Fruit fly (Drosophila melanogaster) whole organism, embryonic: ENCODE results near the gene Gbeta76C.

ENCODE experiments used
- Adf1 ChIP-seq: fragments of 200-800 bp; sonication (Bioruptor generic); IDR thresholded peaks from 2 replicates; pipeline ENCODE4 v1.3.6; 2022; ENCODE audit warnings: missing biosample characterization, missing genetic modification characterization
- Antp ChIP-seq: fragments of 200-800 bp; sonication (Bioruptor generic); optimal IDR thresholded peaks from 3 replicates; lab custom pipeline; 2016; ENCODE audit warnings: missing biosample characterization, missing genetic modification characterization
- Asciz ChIP-seq: fragments of 200-800 bp; sonication (Bioruptor generic); optimal IDR thresholded peaks from 2 replicates; lab custom pipeline; 2017; ENCODE audit warnings: missing biosample characterization, mild to moderate bottlenecking, missing genetic modification characterization, missing genetic modification reagents
- Awh ChIP-seq: fragments of 200-800 bp; sonication (Bioruptor generic); IDR thresholded peaks from 2 replicates; pipeline ENCODE4, ENCODE4 v1.3.6; 2022; ENCODE audit warnings: missing biosample characterization, missing genetic modification characterization
- CG10654 ChIP-seq: fragments of 200-800 bp; sonication (Bioruptor generic); optimal IDR thresholded peaks from 2 replicates; lab custom pipeline; 2016; ENCODE audit warnings: missing biosample characterization, missing genetic modification characterization
- CG10979 ChIP-seq: fragments of 200-800 bp; sonication (Bioruptor generic); optimal IDR thresholded peaks from 2 replicates; lab custom pipeline; 2018; ENCODE audit warnings: missing biosample characterization, mild to moderate bottlenecking, missing genetic modification characterization, moderate library complexity
- CG11093 ChIP-seq: fragments of 200-800 bp; sonication (Bioruptor generic); IDR thresholded peaks from 3 replicates; pipeline ENCODE4 v1.3.6; 2022; ENCODE audit warnings: missing biosample characterization, missing genetic modification characterization
- CG12219 ChIP-seq: fragments of 200-800 bp; sonication (Bioruptor generic); optimal IDR thresholded peaks from 3 replicates; lab custom pipeline; 2018; ENCODE audit warnings: missing biosample characterization, mild to moderate bottlenecking, missing genetic modification characterization
- CG12769 ChIP-seq: fragments of 200-800 bp; sonication (Bioruptor generic); optimal IDR thresholded peaks from 2 replicates; lab custom pipeline; 2019; ENCODE audit warnings: missing biosample characterization, mild to moderate bottlenecking, missing genetic modification characterization, moderate library complexity
- CG14014 ChIP-seq: fragments of 200-800 bp; sonication (Bioruptor generic); IDR thresholded peaks from 2 replicates; pipeline ENCODE4 v1.3.6; 2022; ENCODE audit warnings: missing biosample characterization, missing genetic modification characterization
- CG16815 ChIP-seq: fragments of 200-800 bp; sonication (Bioruptor generic); optimal IDR thresholded peaks from 3 replicates; lab custom pipeline; 2017; ENCODE audit warnings: missing biosample characterization, mild to moderate bottlenecking, missing genetic modification characterization
- CG30431 ChIP-seq: fragments of 200-800 bp; sonication (Bioruptor generic); optimal IDR thresholded peaks from 2 replicates; lab custom pipeline; 2017; ENCODE audit warnings: missing biosample characterization, missing genetic modification characterization
- CG3726 ChIP-seq: fragments of 200-800 bp; sonication (Bioruptor generic); IDR thresholded peaks from 3 replicates; pipeline ENCODE4, ENCODE4 v1.3.6; 2022; ENCODE audit warnings: missing biosample characterization, missing genetic modification characterization
- CG3995 ChIP-seq: fragments of 200-800 bp; sonication (Bioruptor generic); optimal IDR thresholded peaks from 3 replicates; lab custom pipeline; 2016; ENCODE audit warnings: missing biosample characterization, missing genetic modification characterization
- CG4854 ChIP-seq: fragments of 200-800 bp; sonication (Bioruptor generic); optimal IDR thresholded peaks from 2 replicates; lab custom pipeline; 2016; ENCODE audit warnings: missing biosample characterization, missing genetic modification characterization, inconsistent platforms
- CG5245 ChIP-seq: fragments of 200-800 bp; sonication (Bioruptor generic); optimal IDR thresholded peaks from 3 replicates; lab custom pipeline; 2016; ENCODE audit warnings: missing biosample characterization, missing genetic modification characterization
- CG6765 ChIP-seq: fragments of 200-800 bp; sonication (Bioruptor generic); optimal IDR thresholded peaks from 3 replicates; lab custom pipeline; 2017; ENCODE audit warnings: missing biosample characterization, mild to moderate bottlenecking, missing genetic modification characterization
- CG7745 ChIP-seq: fragments of 200-800 bp; sonication (Bioruptor generic); optimal IDR thresholded peaks from 2 replicates; lab custom pipeline; 2018; ENCODE audit warnings: missing biosample characterization, mild to moderate bottlenecking, missing genetic modification characterization, moderate library complexity
- CG7839 ChIP-seq: fragments of 200-800 bp; sonication (Bioruptor generic); optimal IDR thresholded peaks from 3 replicates; lab custom pipeline; 2018; ENCODE audit warnings: missing biosample characterization, mild to moderate bottlenecking, missing genetic modification characterization, moderate library complexity
- CG8089 ChIP-seq: fragments of 200-800 bp; sonication (Bioruptor generic); optimal IDR thresholded peaks from 3 replicates; lab custom pipeline; 2016; ENCODE audit warnings: missing biosample characterization, missing genetic modification characterization
- CG8388 ChIP-seq: fragments of 200-800 bp; sonication (Bioruptor generic); optimal IDR thresholded peaks from 2 replicates; lab custom pipeline; 2019; ENCODE audit warnings: missing biosample characterization, mild to moderate bottlenecking, missing genetic modification characterization, moderate library complexity
- D19A ChIP-seq: fragments of 200-800 bp; optimal IDR thresholded peaks from 3 replicates; lab custom pipeline; 2019; ENCODE audit warnings: missing biosample characterization, mild to moderate bottlenecking, missing genetic modification characterization, moderate library complexity
- Dip3 ChIP-seq: fragments of 200-800 bp; sonication (Bioruptor generic); optimal IDR thresholded peaks from 3 replicates; lab custom pipeline; 2016; ENCODE audit warnings: missing biosample characterization, missing genetic modification characterization
- E2f2 ChIP-seq: fragments of 200-800 bp; sonication (Bioruptor generic); IDR thresholded peaks from 2 replicates; pipeline ENCODE4 v1.3.6; 2022; ENCODE audit warnings: missing biosample characterization, missing genetic modification characterization
- Eip74EF ChIP-seq, 2 experiments: fragments of 200-800 bp in 1 of 2; fragments of >200 bp in 1 of 2; sonication (Bioruptor generic) in 1 of 2; optimal IDR thresholded peaks; 2 replicates each; lab custom pipeline; 2017 to 2019; ENCODE audit warnings: missing biosample characterization in 2 of 2, missing genetic modification characterization in 2 of 2, mild to moderate bottlenecking in 1 of 2, moderate library complexity in 1 of 2
- Ets65A ChIP-seq: fragments of 200-800 bp; sonication (Bioruptor generic); peaks from one replicate; lab custom pipeline; 2016; ENCODE audit warnings: missing biosample characterization, missing genetic modification characterization
- Hey ChIP-seq: fragments of 200-800 bp; sonication (Bioruptor generic); optimal IDR thresholded peaks from 3 replicates; lab custom pipeline; 2018; ENCODE audit warnings: missing biosample characterization, mild to moderate bottlenecking, missing genetic modification characterization
- HmgD ChIP-seq: fragments of 200-800 bp; sonication (Bioruptor generic); optimal IDR thresholded peaks from 3 replicates; lab custom pipeline; 2016; ENCODE audit warnings: missing biosample characterization, missing genetic modification characterization
- Hmx ChIP-seq: fragments of 200-800 bp; sonication (Bioruptor generic); optimal IDR thresholded peaks from 2 replicates; lab custom pipeline; 2016; ENCODE audit warnings: missing biosample characterization, missing genetic modification characterization
- Mes4 ChIP-seq: fragments of 200-800 bp; sonication (Bioruptor generic); optimal IDR thresholded peaks from 2 replicates; lab custom pipeline; 2016; ENCODE audit warnings: missing biosample characterization, missing genetic modification characterization
- Mrtf ChIP-seq: fragments of 200-800 bp; sonication (Bioruptor generic); IDR thresholded peaks from 3 replicates; pipeline ENCODE4 v1.3.6; 2022; ENCODE audit warnings: missing biosample characterization, missing genetic modification characterization
- Neu2 ChIP-seq: fragments of 200-800 bp; sonication (Bioruptor generic); optimal IDR thresholded peaks from 3 replicates; lab custom pipeline; 2016; ENCODE audit warnings: missing biosample characterization, missing genetic modification characterization, borderline replicate concordance
- Taf1 ChIP-seq: fragments of 200-800 bp; sonication (Bioruptor generic); IDR thresholded peaks from 2 replicates; pipeline ENCODE4 v1.3.6; 2022; ENCODE audit warnings: missing biosample characterization, missing genetic modification characterization
- Trl ChIP-seq, 3 experiments: fragments of >200 bp in 2 of 3; fragments of 200-800 bp in 1 of 3; sonication (Bioruptor generic) in 1 of 3; optimal IDR thresholded peaks; 2 replicates in 1 of 3; 3 replicates in 2 of 3; lab custom pipeline; 2016 to 2017; ENCODE audit warnings: missing biosample characterization in 1 of 3, missing genetic modification characterization in 1 of 3
- Xbp1 ChIP-seq: fragments of 200-800 bp; sonication (Bioruptor generic); optimal IDR thresholded peaks from 3 replicates; lab custom pipeline; 2016; ENCODE audit warnings: missing biosample characterization, mild to moderate bottlenecking, missing genetic modification characterization
- YL-1 ChIP-seq: fragments of 200-800 bp; sonication (Bioruptor generic); optimal IDR thresholded peaks from 3 replicates; lab custom pipeline; 2017; ENCODE audit warnings: missing biosample characterization, mild to moderate bottlenecking, missing genetic modification characterization
- ato ChIP-seq: fragments of 200-800 bp; sonication (Bioruptor generic); IDR thresholded peaks from 2 replicates; pipeline ENCODE4 v1.3.6; 2022; ENCODE audit warnings: missing biosample characterization, missing genetic modification characterization; ENCODE audit not compliant: partially characterized antibody
- bcd ChIP-seq: fragments of 200-800 bp; sonication (Bioruptor generic); optimal IDR thresholded peaks from 2 replicates; lab custom pipeline; 2017; ENCODE audit warnings: missing biosample characterization, mild to moderate bottlenecking, missing genetic modification characterization
- bsh ChIP-seq, 2 experiments: fragments of 200-800 bp; sonication (Bioruptor generic); optimal IDR thresholded peaks; 2 replicates each; lab custom pipeline; 2017 to 2018; ENCODE audit warnings: mild to moderate bottlenecking in 2 of 2, missing biosample characterization in 2 of 2, missing genetic modification characterization in 2 of 2, moderate library complexity in 1 of 2
- chn ChIP-seq: fragments of 200-800 bp; sonication (Bioruptor generic); optimal IDR thresholded peaks from 2 replicates; lab custom pipeline; 2016; ENCODE audit warnings: missing biosample characterization, missing genetic modification characterization
- crp ChIP-seq, 2 experiments: fragments of 200-800 bp; sonication (Bioruptor generic); optimal IDR thresholded peaks; 2 replicates in 1 of 2; 3 replicates in 1 of 2; lab custom pipeline; 2017; ENCODE audit warnings: missing biosample characterization in 2 of 2, missing genetic modification characterization in 2 of 2, mild to moderate bottlenecking in 1 of 2, moderate library complexity in 1 of 2
- gce ChIP-seq: fragments of 200-800 bp; sonication (Bioruptor generic); IDR thresholded peaks from 3 replicates; pipeline ENCODE4 v1.3.6; 2022; ENCODE audit warnings: missing biosample characterization, missing genetic modification characterization
- ham ChIP-seq: fragments of 200-800 bp; sonication (Bioruptor generic); IDR thresholded peaks from 2 replicates; pipeline ENCODE4 v1.3.6; 2022; ENCODE audit warnings: missing biosample characterization, missing genetic modification characterization
- her ChIP-seq: fragments of 200-800 bp; sonication (Bioruptor generic); optimal IDR thresholded peaks from 2 replicates; lab custom pipeline; 2016; ENCODE audit warnings: missing biosample characterization, missing genetic modification characterization
- lab ChIP-seq: fragments of 200-800 bp; sonication (Bioruptor generic); optimal IDR thresholded peaks from 3 replicates; lab custom pipeline; 2017; ENCODE audit warnings: missing biosample characterization, missing genetic modification characterization, mild to moderate bottlenecking, moderate library complexity, missing genetic modification reagents
- nau ChIP-seq: fragments of 200-800 bp; sonication (Bioruptor generic); optimal IDR thresholded peaks from 3 replicates; lab custom pipeline; 2017; ENCODE audit warnings: missing biosample characterization, mild to moderate bottlenecking, missing genetic modification characterization, missing genetic modification reagents
- ssp ChIP-seq: fragments of 200-800 bp; sonication (Bioruptor generic); IDR thresholded peaks from 2 replicates; pipeline ENCODE4 v1.3.6; 2022; ENCODE audit warnings: missing biosample characterization, missing genetic modification characterization
- tx ChIP-seq: fragments of 200-800 bp; sonication (Bioruptor generic); optimal IDR thresholded peaks from 2 replicates; lab custom pipeline; 2016; ENCODE audit warnings: missing biosample characterization, missing genetic modification characterization
- vvl ChIP-seq: fragments of 200-800 bp; sonication (Bioruptor generic); IDR thresholded peaks from 2 replicates; pipeline ENCODE4 v1.3.6; 2022; ENCODE audit warnings: missing biosample characterization, missing genetic modification characterization
- wek ChIP-seq: fragments of 200-800 bp; sonication (Bioruptor generic); optimal IDR thresholded peaks from 3 replicates; lab custom pipeline; 2018; ENCODE audit warnings: missing biosample characterization, mild to moderate bottlenecking, missing genetic modification characterization, moderate library complexity
- zfh2 ChIP-seq: fragments of 200-800 bp; sonication (Bioruptor generic); optimal IDR thresholded peaks from 2 replicates; lab custom pipeline; 2016; ENCODE audit warnings: missing biosample characterization, missing genetic modification characterization

The Gbeta76C gene

dm6 chr3L:19687200-19687687, at the start of gene Gbeta76C, which contains the start of gene CG8765 (continued):
- TF ChIP-seq Neu2 (GFP tag; lab: Kevin White, UChicago), result no peak
- peak; percentile 7 for TF ChIP-seq CG10654 (GFP tag; lab: Kevin White, UChicago)
- peak; percentile 77 for TF ChIP-seq YL-1
- no peak for TF ChIP-seq ato
- TF ChIP-seq D19A (tag; lab: Kevin White, UChicago), result no peak
- no peak for TF ChIP-seq Taf1 (GFP tag; lab: Robert Waterston, UW)
- TF ChIP-seq Mes4 (GFP tag; lab: Kevin White, UChicago), result peak; percentile 45
- no peak for TF ChIP-seq Asciz (GFP tag; lab: Kevin White, UChicago)
- peak; percentile 89 for TF ChIP-seq CG12769 (tag; lab: Kevin White, UChicago)
- peak; percentile 65 for TF ChIP-seq zfh2
- no peak for TF ChIP-seq gce (GFP tag; lab: Robert Waterston, UW)
- TF ChIP-seq bsh (GFP tag; optimal IDR thresholded peaks at IDR 0.05; lab: Kevin White, UChicago), result no peak
- TF ChIP-seq Trl (optimal IDR thresholded peaks at IDR 0.05; lab: Kevin White, UChicago), result no peak
- peak; percentile 67 for TF ChIP-seq Trl (GFP tag; optimal IDR thresholded peaks at IDR 0.05; lab: Kevin White, UChicago)
- TF ChIP-seq CG16815, result no peak
- TF ChIP-seq CG8388 (GFP tag; lab: Kevin White, UChicago), result no peak
- TF ChIP-seq Ets65A (GFP tag; lab: Kevin White, UChicago), result peak; percentile 95
- peak; percentile 99 for TF ChIP-seq E2f2 (GFP tag; lab: Robert Waterston, UW)
- TF ChIP-seq Hmx (GFP tag; lab: Kevin White, UChicago), result no peak
- TF ChIP-seq crp (GFP tag; optimal IDR thresholded peaks at IDR 0.05; lab: Kevin White, UChicago), result peak; percentile 95 to 99
- TF ChIP-seq Eip74EF (GFP tag; optimal IDR thresholded peaks at IDR 0.05; lab: Kevin White, UChicago), result no peak
- no peak for TF ChIP-seq Adf1 (GFP tag; lab: Robert Waterston, UW)
- TF ChIP-seq ssp (GFP tag; lab: Robert Waterston, UW), result no peak
- peak; percentile 52 for TF ChIP-seq tx (GFP tag; lab: Kevin White, UChicago)
- TF ChIP-seq HmgD, result peak; percentile 76
- TF ChIP-seq CG30431 (GFP tag; lab: Kevin White, UChicago), result no peak
- TF ChIP-seq CG5245 (GFP tag; lab: Kevin White, UChicago), result peak; percentile 17
- no peak for TF ChIP-seq CG8089 (GFP tag; lab: Kevin White, UChicago)
- peak; percentile 55 for TF ChIP-seq Xbp1 (GFP tag; lab: Kevin White, UChicago)
- TF ChIP-seq bcd (GFP tag; lab: Kevin White, UChicago), result peak; percentile 7
- TF ChIP-seq CG11093 (GFP tag; lab: Robert Waterston, UW), result no peak
- no peak for TF ChIP-seq Awh (GFP tag; lab: Robert Waterston, UW)
- TF ChIP-seq Antp, result peak; percentile 60
- TF ChIP-seq Hey, result no peak
- TF ChIP-seq chn (GFP tag; lab: Kevin White, UChicago), result peak; percentile 32
- no peak for TF ChIP-seq CG7839 (tag; lab: Kevin White, UChicago)
- peak; percentile 1 for TF ChIP-seq CG3995
- peak; percentile 60 for TF ChIP-seq vvl (GFP tag; lab: Robert Waterston, UW)
- no peak for TF ChIP-seq lab (GFP tag; lab: Kevin White, UChicago)
- TF ChIP-seq CG7745 (tag; lab: Kevin White, UChicago), result no peak
- no peak for TF ChIP-seq CG12219 (GFP tag; lab: Kevin White, UChicago)
- TF ChIP-seq Mrtf (GFP tag; lab: Robert Waterston, UW), result no peak
- no peak for TF ChIP-seq CG6765 (GFP tag; lab: Kevin White, UChicago)
- no peak for TF ChIP-seq nau
- no peak for TF ChIP-seq CG3726
- TF ChIP-seq ham (GFP tag; lab: Robert Waterston, UW), result no peak
- TF ChIP-seq wek (GFP tag; lab: Kevin White, UChicago), result no peak
- TF ChIP-seq Dip3, result peak; percentile 35
- peak; percentile 18 for TF ChIP-seq CG10979 (tag; lab: Kevin White, UChicago)
- TF ChIP-seq CG14014, result no peak
- TF ChIP-seq CG4854 (GFP tag; lab: Kevin White, UChicago), result peak; percentile 19
- TF ChIP-seq her, result peak; percentile 65
